Worm (Caenorhabditis elegans) whole organism, late embryonic: ENCODE measurements around the gene F33G12.3.

Experiments
- C08G9.2 ChIP-seq: sonication (generic microtip); optimal IDR thresholded peaks from 2 replicates; lab custom pipeline; 2016; ENCODE audit warnings: mild to moderate bottlenecking, missing genetic modification characterization, moderate library complexity, missing compliant biosample characterization
- T23F11.4 ChIP-seq: fragments of 200-800 bp; sonication (Bioruptor generic); optimal IDR thresholded peaks from 2 replicates; lab custom pipeline; 2018; ENCODE audit warnings: mild to moderate bottlenecking, missing genetic modification characterization, missing compliant biosample characterization
- Y22D7AL.16 ChIP-seq: sonication (generic microtip); optimal IDR thresholded peaks from 2 replicates; lab custom pipeline; 2016; ENCODE audit warnings: missing genetic modification characterization, missing compliant biosample characterization
- ahr-1 ChIP-seq: sonication (generic microtip); optimal IDR thresholded peaks from 2 replicates; lab custom pipeline; 2016; ENCODE audit warnings: missing genetic modification characterization, missing compliant biosample characterization
- ceh-14 ChIP-seq: sonication (generic microtip); optimal IDR thresholded peaks from 2 replicates; lab custom pipeline; 2016; ENCODE audit warnings: missing genotype, missing genetic modification characterization, missing compliant biosample characterization
- ceh-2 ChIP-seq: sonication (generic microtip); optimal IDR thresholded peaks from 2 replicates; lab custom pipeline; 2016; ENCODE audit warnings: missing genotype, missing genetic modification characterization, missing compliant biosample characterization
- ceh-24 ChIP-seq: sonication (generic microtip); optimal IDR thresholded peaks from 2 replicates; lab custom pipeline; 2016; ENCODE audit warnings: mild to moderate bottlenecking, missing genetic modification characterization, missing compliant biosample characterization
- ceh-30 ChIP-seq: fragments of 150-350 bp; optimal IDR thresholded peaks from 2 replicates; lab custom pipeline; 2014; ENCODE audit warnings: missing biosample characterization, missing genetic modification characterization
- ceh-45 ChIP-seq: fragments of 200-800 bp; sonication (Bioruptor generic); IDR thresholded peaks from 2 replicates; pipeline ENCODE4 v1.3.6; 2022; ENCODE audit warnings: missing genetic modification reagents, missing genetic modification characterization, missing compliant biosample characterization
- ceh-48 ChIP-seq: sonication (generic microtip); optimal IDR thresholded peaks from 2 replicates; lab custom pipeline; 2016; ENCODE audit warnings: missing genetic modification characterization, inconsistent platforms, missing compliant biosample characterization
- ceh-9 ChIP-seq: sonication (generic microtip); optimal IDR thresholded peaks from 2 replicates; lab custom pipeline; 2016; ENCODE audit warnings: mild to moderate bottlenecking, missing genetic modification characterization, inconsistent platforms, missing compliant biosample characterization
- che-1 ChIP-seq: sonication (generic microtip); optimal IDR thresholded peaks from 2 replicates; lab custom pipeline; 2016; ENCODE audit warnings: mild to moderate bottlenecking, missing genetic modification characterization, missing compliant biosample characterization
- dve-1 ChIP-seq: sonication (generic microtip); optimal IDR thresholded peaks from 2 replicates; lab custom pipeline; 2017; ENCODE audit warnings: antibody characterized with exemption, mild to moderate bottlenecking, missing genetic modification characterization, missing compliant biosample characterization
- elt-2 ChIP-seq: sonication (generic microtip); optimal IDR thresholded peaks from 2 replicates; lab custom pipeline; 2016; ENCODE audit warnings: missing genetic modification reagents, missing genetic modification characterization, missing compliant biosample characterization
- elt-4 ChIP-seq: sonication (generic microtip); optimal IDR thresholded peaks from 2 replicates; lab custom pipeline; 2016; ENCODE audit warnings: missing genetic modification characterization, missing compliant biosample characterization
- fkh-10 ChIP-seq: fragments of 150-350 bp; optimal IDR thresholded peaks from 2 replicates; lab custom pipeline; 2014; ENCODE audit warnings: missing biosample characterization, missing genetic modification reagents, missing genetic modification characterization
- gmeb-2 ChIP-seq: sonication (generic microtip); optimal IDR thresholded peaks from 2 replicates; lab custom pipeline; 2016; ENCODE audit warnings: missing genetic modification characterization, inconsistent platforms, missing compliant biosample characterization
- hlh-13 ChIP-seq: fragments of 200-800 bp; sonication (Bioruptor generic); optimal IDR thresholded peaks from 2 replicates; lab custom pipeline; 2018; ENCODE audit warnings: mild to moderate bottlenecking, missing genetic modification characterization, missing compliant biosample characterization
- hlh-15 ChIP-seq: sonication (generic microtip); optimal IDR thresholded peaks from 2 replicates; lab custom pipeline; 2016; ENCODE audit warnings: missing genetic modification characterization, missing compliant biosample characterization
- hlh-30 ChIP-seq: sonication (generic microtip); optimal IDR thresholded peaks from 2 replicates; lab custom pipeline; 2017; ENCODE audit warnings: antibody characterized with exemption, missing genetic modification characterization, missing compliant biosample characterization; ENCODE audit not compliant: insufficient read depth
- hlh-6 ChIP-seq: sonication (generic microtip); optimal IDR thresholded peaks from 2 replicates; lab custom pipeline; 2016; ENCODE audit warnings: missing genotype, missing genetic modification characterization, missing compliant biosample characterization
- hlh-8 ChIP-seq: sonication (generic microtip); optimal IDR thresholded peaks from 2 replicates; lab custom pipeline; 2016; ENCODE audit warnings: missing genotype, missing genetic modification characterization, missing compliant biosample characterization
- madf-2 ChIP-seq: sonication (generic microtip); optimal IDR thresholded peaks from 2 replicates; lab custom pipeline; 2017; ENCODE audit warnings: missing genetic modification characterization, missing compliant biosample characterization
- mec-3 ChIP-seq: sonication (generic microtip); optimal IDR thresholded peaks from 2 replicates; lab custom pipeline; 2016; ENCODE audit warnings: borderline replicate concordance, missing genetic modification characterization, missing compliant biosample characterization
- nhr-232 ChIP-seq: sonication (generic microtip); optimal IDR thresholded peaks from 2 replicates; lab custom pipeline; 2016; ENCODE audit warnings: missing genetic modification characterization, missing compliant biosample characterization
- pag-3 ChIP-seq: sonication (generic microtip); optimal IDR thresholded peaks from 2 replicates; lab custom pipeline; 2016; ENCODE audit warnings: missing compliant biosample characterization, missing genetic modification characterization, borderline replicate concordance
- pha-2 ChIP-seq: sonication (generic microtip); optimal IDR thresholded peaks from 2 replicates; lab custom pipeline; 2017; ENCODE audit warnings: mild to moderate bottlenecking, missing genetic modification characterization, missing compliant biosample characterization
- pha-4 ChIP-seq: fragments of 150-350 bp; optimal IDR thresholded peaks from 2 replicates; lab custom pipeline; 2018; ENCODE audit warnings: missing biosample characterization, missing genetic modification reagents, missing genetic modification characterization
- pros-1 ChIP-seq: fragments of 150-350 bp; optimal IDR thresholded peaks from 2 replicates; lab custom pipeline; 2014; ENCODE audit warnings: missing biosample characterization, missing genetic modification reagents, missing genetic modification characterization
- ref-2 ChIP-seq: sonication (generic microtip); optimal IDR thresholded peaks from 2 replicates; lab custom pipeline; 2016; ENCODE audit warnings: missing genetic modification characterization, missing compliant biosample characterization
- rnt-1 ChIP-seq: sonication (generic microtip); optimal IDR thresholded peaks from 2 replicates; lab custom pipeline; 2016; ENCODE audit warnings: missing genetic modification characterization, missing compliant biosample characterization
- sdc-2 ChIP-seq: sonication (generic microtip); optimal IDR thresholded peaks from 2 replicates; lab custom pipeline; 2016; ENCODE audit warnings: missing genotype, missing genetic modification characterization, missing compliant biosample characterization
- sox-2 ChIP-seq: fragments of 200-800 bp; sonication (Bioruptor generic); IDR thresholded peaks from 2 replicates; pipeline ENCODE4 v1.3.6; 2022; ENCODE audit warnings: missing genetic modification reagents, missing genetic modification characterization, missing compliant biosample characterization
- sox-4 ChIP-seq: sonication (generic microtip); optimal IDR thresholded peaks from 2 replicates; lab custom pipeline; 2017; ENCODE audit warnings: mild to moderate bottlenecking, missing genetic modification characterization, inconsistent platforms, missing compliant biosample characterization
- syd-9 ChIP-seq: sonication (generic microtip); optimal IDR thresholded peaks from 2 replicates; lab custom pipeline; 2016; ENCODE audit warnings: mild to moderate bottlenecking, missing genetic modification characterization, moderate library complexity, missing compliant biosample characterization
- tbx-2 ChIP-seq: sonication (generic microtip); optimal IDR thresholded peaks from 2 replicates; lab custom pipeline; 2016; ENCODE audit warnings: missing genetic modification characterization, missing compliant biosample characterization
- unc-42 ChIP-seq: sonication (generic microtip); optimal IDR thresholded peaks from 2 replicates; lab custom pipeline; 2016; ENCODE audit warnings: missing genotype, missing genetic modification characterization, missing compliant biosample characterization
- unc-55 ChIP-seq: sonication (generic microtip); optimal IDR thresholded peaks from 2 replicates; lab custom pipeline; 2017; ENCODE audit warnings: missing biosample characterization, missing genetic modification reagents, missing genetic modification characterization

F33G12.3 gene

DNA sequence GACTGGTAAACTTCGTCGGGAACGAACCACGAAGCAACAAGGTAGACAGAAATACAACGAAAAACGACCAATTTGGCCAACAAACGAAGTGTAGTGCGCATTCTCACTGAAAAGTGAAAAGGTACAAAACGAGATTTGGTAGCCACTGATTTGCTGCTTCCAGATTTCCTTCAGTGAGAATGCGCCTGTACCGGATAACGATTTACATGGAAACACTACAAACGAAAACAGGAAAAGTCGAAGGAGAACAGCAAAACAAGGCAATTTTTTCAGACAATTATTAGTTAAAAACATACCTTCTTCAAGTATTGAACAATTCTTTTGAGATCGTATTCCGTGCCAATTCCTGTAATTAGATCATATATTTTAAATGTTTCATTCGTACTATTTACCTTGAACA, 40.9 kb downstream of the F33G12.3 start, which contains the start of gene pigb-1:
Gene pigb-1 (minus strand): TSS at position 101 of the 400 bp plus-strand sequence.
- TF ChIP-seq che-1 (tag; lab: Kevin White, UChicago) = no peak
- TF ChIP-seq pros-1 (tag; lab: Kevin White, UChicago) = no peak
- TF ChIP-seq ceh-45 (GFP tag; lab: Robert Waterston, UW) = no peak
- TF ChIP-seq pha-4 = no peak
- no peak for TF ChIP-seq ceh-48 (tag; lab: Kevin White, UChicago)
- TF ChIP-seq ceh-9 = no peak
- TF ChIP-seq madf-2 = no peak
- TF ChIP-seq T23F11.4 (GFP tag; lab: Kevin White, UChicago) = no peak
- TF ChIP-seq tbx-2 (tag; lab: Kevin White, UChicago) = no peak
- TF ChIP-seq ceh-14 (tag; lab: Kevin White, UChicago) = no peak
- no peak for TF ChIP-seq pha-2 (tag; lab: Kevin White, UChicago)
- no peak for TF ChIP-seq Y22D7AL.16 (tag; lab: Kevin White, UChicago)

DNA sequence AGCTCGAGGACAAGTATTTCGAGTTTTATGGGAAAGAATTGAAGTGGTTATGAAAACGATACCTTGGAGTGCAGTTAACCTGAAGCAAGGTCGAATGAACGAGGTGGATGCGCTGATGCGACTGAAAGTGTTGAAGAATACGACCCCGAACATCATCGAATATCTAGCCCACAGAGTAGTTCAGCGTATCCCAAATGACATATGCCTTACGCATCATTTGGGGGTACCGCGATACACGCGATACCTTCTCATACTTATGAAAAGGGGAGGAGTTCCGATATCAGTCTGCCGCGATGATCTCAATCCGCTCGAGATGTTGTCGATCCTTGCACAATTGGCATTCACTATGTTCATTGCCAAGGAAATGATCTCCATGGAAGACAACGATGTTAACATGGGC, 44.0 kb downstream of the F33G12.3 start, which contains the start of gene T27F7.12:
Gene T27F7.12 (plus strand): TSS at position 301 of the 400 bp plus-strand sequence.
- TF ChIP-seq pros-1 (tag; lab: Kevin White, UChicago) (no peak), hlh-6 (tag; lab: Kevin White, UChicago) (no peak), sdc-2 (tag; lab: Kevin White, UChicago) (no peak), elt-4 (tag; lab: Kevin White, UChicago) (no peak), ceh-45 (GFP tag; lab: Robert Waterston, UW) (no peak), C08G9.2 (no peak), sox-2 (GFP tag; lab: Robert Waterston, UW) (no peak), ceh-24 (tag; lab: Kevin White, UChicago) (no peak), hlh-15 (tag; lab: Kevin White, UChicago) (no peak), nhr-232 (tag; lab: Kevin White, UChicago) (no peak), gmeb-2 (tag; lab: Kevin White, UChicago) (no peak)
- TF ChIP-seq, all 69 proteins: peak for 0

DNA sequence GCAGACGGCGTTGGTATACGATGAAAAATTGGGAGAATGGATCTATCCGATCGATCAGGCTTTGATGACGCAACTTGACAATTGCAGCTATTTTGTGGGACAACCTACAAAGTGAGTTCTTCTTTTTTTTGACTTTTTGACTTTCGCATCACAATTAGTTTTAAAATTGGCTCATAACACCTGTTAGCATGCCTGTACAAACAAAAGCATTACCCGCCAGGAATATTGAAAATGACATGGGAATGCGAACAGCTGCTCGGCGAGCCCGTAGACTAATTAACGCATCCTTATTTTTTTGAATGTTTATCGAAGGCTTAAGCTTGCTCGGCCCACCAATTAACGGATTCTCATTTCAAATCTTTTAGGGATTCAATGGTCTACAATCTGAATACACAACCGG, 46.6 kb downstream of the F33G12.3 start:
- no peak for TF ChIP-seq pag-3 (tag; lab: Kevin White, UChicago)
- TF ChIP-seq Y22D7AL.16 (tag; lab: Kevin White, UChicago) = no peak
- TF ChIP-seq syd-9 = no peak
- TF ChIP-seq ceh-30 (tag; lab: Kevin White, UChicago) = no peak
- TF ChIP-seq fkh-10 (GFP tag; lab: Kevin White, UChicago) = no peak
- TF ChIP-seq hlh-8 (tag; lab: Kevin White, UChicago) = no peak
- TF ChIP-seq unc-42 = no peak
- TF ChIP-seq rnt-1 (tag; lab: Kevin White, UChicago) = no peak
- no peak for TF ChIP-seq hlh-13 (GFP tag; lab: Kevin White, UChicago)
- no peak for TF ChIP-seq dve-1
- TF ChIP-seq T23F11.4 (GFP tag; lab: Kevin White, UChicago) = no peak
- TF ChIP-seq hlh-30 (tag; lab: Kevin White, UChicago) = no peak
- no peak for TF ChIP-seq ref-2
- no peak for TF ChIP-seq ahr-1 (tag; lab: Kevin White, UChicago)

DNA sequence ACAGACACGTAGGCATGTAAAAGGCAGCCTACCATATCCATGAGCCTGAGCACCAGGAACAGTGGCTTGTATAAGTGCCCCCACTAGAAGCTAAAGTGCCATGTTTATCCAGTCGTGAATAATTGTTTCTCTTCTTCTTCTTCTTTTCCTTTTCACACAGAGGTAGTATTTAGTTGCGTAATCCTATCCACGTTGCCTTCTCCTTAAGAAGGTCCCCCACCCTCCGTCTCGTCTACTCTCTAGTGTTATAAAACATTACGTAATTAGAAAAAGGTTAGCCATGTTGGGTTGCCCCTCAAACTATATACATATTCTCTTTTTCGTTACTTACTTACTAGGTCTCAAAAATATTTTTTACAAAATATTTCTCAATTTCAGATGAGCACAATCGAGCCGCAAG, 47.2 kb downstream of the F33G12.3 start:
- TF ChIP-seq hlh-6 (tag; lab: Kevin White, UChicago) = no peak

DNA sequence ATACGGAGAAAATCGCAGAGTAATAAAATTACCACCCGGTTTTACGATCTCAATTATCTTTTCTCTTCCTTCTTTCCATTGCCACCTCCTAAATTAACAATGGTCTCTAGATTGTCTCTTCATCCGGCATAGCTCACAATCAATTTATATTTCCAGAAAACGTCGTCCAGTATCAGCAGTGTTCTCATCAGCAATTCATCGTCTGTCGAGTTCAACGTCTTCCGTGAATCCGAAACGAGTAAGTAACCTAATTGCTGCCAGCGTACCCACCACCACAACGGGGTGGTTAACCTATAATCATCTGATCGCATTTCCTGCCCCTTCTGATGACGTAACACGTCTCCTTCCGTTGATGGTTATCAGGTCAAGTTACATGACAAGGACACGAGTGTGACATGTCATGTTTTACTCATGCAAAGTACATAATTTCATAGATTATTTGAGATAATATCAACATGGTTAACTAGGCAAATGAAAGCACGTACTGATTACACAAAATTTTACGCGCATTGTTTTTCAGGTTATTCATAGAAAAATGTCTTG, 47.8 kb downstream of the F33G12.3 start:
- TF ChIP-seq mec-3 (tag; lab: Kevin White, UChicago) = no peak
- peak; percentile 63 for TF ChIP-seq unc-55 (GFP tag; lab: Kevin White, UChicago)
- peak; percentile 78 for TF ChIP-seq elt-2 (tag; lab: Kevin White, UChicago)
- TF ChIP-seq pros-1 (tag; lab: Kevin White, UChicago) = no peak
- no peak for TF ChIP-seq ceh-2 (tag; lab: Kevin White, UChicago)
- TF ChIP-seq ceh-30 (tag; lab: Kevin White, UChicago) = no peak
- TF ChIP-seq sox-4 (tag; lab: Kevin White, UChicago) = no peak
- TF ChIP-seq sox-2 (GFP tag; lab: Robert Waterston, UW) = no peak
